Worm (Caenorhabditis elegans): Measurements from ENCODE around the gene F47H4.2.

ce11 chrV:17395374-17395773, 42.3 kb downstream of the F47H4.2 start, which contains the start of gene srh-120:
- no peak for TF ChIP-seq flt-1 (GFP tag; IDR thresholded peaks at IDR 0.05)
- TF ChIP-seq ztf-23 (GFP tag; IDR thresholded peaks at IDR 0.05): no peak

Data from whole organism, midembryonic.